Fruit fly (Drosophila melanogaster) ovary, adult (tissue): ENCODE data around the gene CG32809.

Source experiments
- CG17801 ChIP-seq: fragments of 200-800 bp; optimal IDR thresholded peaks from 2 replicates; lab custom pipeline; 2019; ENCODE audit warnings: missing biosample characterization, mild to moderate bottlenecking, missing genetic modification characterization, moderate library complexity; ENCODE audit not compliant: partially characterized antibody

The CG32809 gene

dm6 chrX:1692553-1692952 lies at the start of gene CG32809:
TSS of gene CG32809 (minus strand) at chrX:1692768.
- no peak for TF ChIP-seq CG17801

DNA sequence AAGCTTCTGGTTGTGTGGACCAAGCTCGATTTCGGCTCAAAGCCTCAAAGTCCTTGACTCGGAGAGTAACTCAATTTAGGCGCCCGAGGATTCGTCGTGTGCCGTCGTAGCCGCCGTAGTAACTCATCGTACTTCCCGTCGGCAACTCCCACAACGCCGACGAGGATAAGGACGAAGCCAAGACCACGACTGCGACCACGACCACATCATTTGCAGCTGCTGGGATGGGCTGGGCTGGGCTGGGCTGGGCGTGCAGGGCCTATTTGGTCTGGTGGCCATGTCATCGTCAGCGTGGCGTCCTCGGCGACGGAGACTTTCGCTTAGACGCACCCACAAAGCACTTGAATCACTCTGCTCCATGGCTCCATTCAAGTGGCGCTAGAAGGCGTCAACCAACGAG lies 42.5 kb upstream of the CG32809 start:
- TF ChIP-seq CG17801: no peak

DNA sequence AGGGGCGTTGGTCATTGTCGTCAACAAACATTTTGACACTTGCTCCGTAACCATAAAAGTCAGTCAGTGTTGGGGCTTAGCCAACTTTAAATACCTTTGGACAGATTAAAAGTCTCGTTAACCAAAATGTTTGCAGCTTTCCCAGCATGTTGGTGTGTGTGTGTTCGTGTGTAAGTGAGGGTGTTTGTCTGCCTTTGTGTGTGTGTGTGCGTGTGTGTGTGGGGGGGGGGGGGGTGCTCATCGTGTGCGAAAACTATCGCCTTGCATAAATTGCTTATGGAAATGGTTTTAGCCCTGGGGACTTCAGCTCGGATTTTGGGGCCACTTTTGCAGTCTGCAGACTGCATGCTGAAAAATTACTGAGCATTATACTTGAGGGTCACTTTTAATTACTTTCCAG lies 22.3 kb upstream of the CG32809 start:
- TF ChIP-seq CG17801: no peak

dm6 chrX:1710082-1710481 lies 17.5 kb upstream of the CG32809 start, which contains the start of gene CG3795:
TSS of gene CG3795 (minus strand) at chrX:1710182.
- no peak for TF ChIP-seq CG17801

dm6 chrX:1705929-1706328 lies 13.4 kb upstream of the CG32809 start:
- TF ChIP-seq CG17801: no peak

DNA sequence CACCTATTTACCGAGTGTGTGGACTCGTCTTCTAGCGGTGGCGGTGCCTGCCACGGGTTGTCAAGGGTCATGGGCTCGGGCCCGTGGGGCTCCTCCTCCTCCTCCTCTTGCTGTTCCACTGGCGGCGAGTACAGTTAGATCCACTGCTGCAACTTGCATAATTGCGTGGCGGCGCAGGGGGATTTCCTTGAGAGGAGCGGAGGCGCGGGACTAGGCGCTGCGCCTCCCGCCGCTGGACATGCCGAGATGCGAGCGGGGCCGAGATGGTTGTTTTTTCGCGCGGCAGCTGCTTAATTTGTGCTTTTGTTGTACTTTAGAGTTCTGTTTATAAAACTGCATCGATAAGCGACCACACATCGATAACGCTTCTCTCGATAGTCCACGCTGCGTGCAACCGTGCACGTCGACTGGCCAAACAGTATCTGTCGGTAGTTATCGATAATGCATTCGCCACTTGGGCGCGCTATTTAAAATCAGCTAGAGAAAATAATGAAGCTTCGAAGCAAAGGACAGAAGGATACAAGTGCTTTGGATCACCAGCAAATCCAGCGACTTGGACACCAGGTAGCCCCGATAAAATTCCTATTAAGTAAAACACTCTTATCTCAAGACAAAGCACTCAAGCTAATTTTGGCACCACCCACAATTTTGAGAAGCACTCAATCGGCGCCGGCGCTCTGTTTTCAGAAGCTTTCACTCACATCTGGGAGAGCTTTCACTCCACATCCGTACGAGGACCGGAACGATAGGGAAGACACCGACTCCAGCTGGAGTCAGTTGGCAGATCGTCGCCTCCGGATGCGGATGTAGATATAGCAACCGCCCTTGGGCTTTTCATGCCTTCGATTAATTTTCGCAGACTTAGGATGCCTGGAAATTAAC lies 3.2 kb upstream of the CG32809 start, which contains the start of gene a6:
Gene a6, minus strand, starts transcription at position 361 of the 882 bp plus-strand sequence.
- peak; percentile 60 for TF ChIP-seq CG17801

DNA sequence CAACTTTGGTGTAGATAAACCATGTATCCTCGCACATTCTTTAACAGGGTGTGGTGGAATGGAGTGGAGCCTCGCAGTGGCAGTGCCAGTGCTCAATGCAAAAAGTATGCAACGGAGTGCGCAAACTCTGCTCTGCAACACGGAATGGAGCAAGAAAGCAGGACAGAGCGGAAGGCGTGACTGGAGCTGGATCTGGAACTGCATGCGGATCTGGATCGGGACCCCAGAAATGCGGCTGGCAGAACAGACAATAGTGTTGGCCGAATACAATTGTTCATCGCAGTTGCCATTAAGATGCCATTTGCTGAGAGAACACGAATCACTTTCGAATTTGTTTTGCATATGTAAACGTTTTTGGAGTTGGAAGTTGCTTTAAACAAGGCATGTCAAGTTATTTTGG lies 1.1 kb downstream of the CG32809 start:
- TF ChIP-seq CG17801: no peak

DNA sequence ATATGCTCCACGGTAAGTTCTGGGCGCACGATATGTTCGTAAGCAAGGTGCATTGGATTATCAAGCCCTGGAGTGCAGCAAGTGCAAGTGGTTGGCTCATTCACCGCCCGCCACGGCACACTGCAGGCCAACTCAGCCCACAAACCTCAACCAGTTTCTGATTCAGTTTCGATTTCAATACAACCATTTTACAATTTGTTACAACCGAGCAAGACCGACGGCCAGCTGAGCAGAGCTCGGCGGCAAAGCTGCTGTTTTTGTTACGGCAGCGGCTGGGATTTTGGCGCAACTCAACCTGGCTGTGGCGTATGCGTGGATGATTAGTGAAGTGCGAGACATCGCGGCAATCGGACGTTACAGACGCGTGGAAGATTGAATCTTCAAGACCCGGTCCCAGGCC lies 6.3 kb downstream of the CG32809 start, which contains the start of gene b6:
Gene b6, plus strand, starts transcription at position 320 of the 400 bp plus-strand sequence.
- TF ChIP-seq CG17801: no peak

- TF ChIP-seq CG17801: no peak
Observed at dm6 chrX:1681266-1681665, 11.3 kb downstream of the CG32809 start, which contains the start of gene CG14797. TSS of gene CG14797 (plus strand) at chrX:1681566.

dm6 chrX:1669840-1670239 lies 22.7 kb downstream of the CG32809 start:
- TF ChIP-seq CG17801: no peak

DNA sequence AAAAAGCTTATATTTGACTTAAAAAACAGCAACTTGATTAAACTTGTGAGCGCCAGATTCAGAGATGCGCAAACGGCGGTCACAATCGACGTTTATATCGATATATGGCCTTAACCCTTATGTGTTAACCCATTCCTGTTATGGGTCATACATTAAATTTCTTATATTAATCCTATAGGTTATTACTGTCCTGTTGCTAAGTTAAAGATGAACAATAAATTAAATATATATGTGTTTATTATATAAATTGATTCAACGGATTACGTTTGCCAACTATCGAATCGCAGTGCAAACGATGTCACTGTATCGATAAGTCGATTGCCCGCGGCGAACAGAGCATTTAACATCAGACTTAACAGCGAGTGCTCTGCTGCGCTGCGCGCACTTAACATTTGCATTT lies 23.4 kb downstream of the CG32809 start, which contains the start of the genes CG3740 and hfw:
Gene CG3740, minus strand, starts transcription at position 84 of the 400 bp plus-strand sequence.
Gene hfw, plus strand, starts transcription at position 357 of the 400 bp plus-strand sequence.
- peak; percentile 59 for TF ChIP-seq CG17801

DNA sequence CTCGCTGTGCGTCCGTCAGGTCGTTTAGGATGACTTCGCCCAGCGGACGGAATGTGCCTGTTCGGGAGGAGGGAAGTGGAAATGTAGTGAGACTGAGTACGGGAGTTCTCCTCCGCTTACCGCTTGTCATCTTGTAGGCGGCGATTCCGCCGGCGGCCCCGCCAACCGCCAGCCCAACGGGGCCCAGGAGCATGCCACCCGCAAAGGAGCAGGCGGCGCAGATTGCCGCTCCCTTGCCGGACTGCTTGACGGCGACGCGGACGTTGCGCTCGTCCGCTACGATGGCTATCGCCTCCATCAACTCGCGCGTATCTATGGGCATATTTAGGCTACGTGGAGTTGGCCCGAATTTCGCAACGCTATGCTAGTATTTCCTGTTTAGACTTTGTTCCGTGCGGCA lies 23.9 kb downstream of the CG32809 start, which contains the start of gene Mur2B:
Gene Mur2B, minus strand, starts transcription at position 101 of the 400 bp plus-strand sequence.
- no peak for TF ChIP-seq CG17801

DNA sequence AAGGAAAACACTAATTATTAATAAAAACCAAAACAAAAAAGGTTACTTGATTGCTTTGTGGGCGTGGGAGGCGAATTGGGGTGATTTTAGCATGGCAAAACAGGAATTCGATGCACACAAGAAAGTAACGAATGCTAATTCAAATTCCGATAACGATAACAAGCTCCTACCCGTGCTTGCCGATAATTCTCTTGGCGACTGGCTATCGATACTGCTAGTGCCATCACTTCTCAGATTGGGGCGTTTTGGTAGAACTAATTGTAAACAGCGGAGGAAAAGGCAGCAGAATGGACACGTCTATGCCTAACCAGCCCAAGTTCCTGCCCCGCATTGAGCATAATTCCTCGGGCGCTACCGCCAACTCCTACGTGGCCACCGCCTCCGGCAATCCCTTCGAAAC lies 27.7 kb downstream of the CG32809 start, which contains the start of gene dor:
Gene dor, plus strand, starts transcription at position 217 of the 400 bp plus-strand sequence.
- peak; percentile 23 for TF ChIP-seq CG17801

- TF ChIP-seq CG17801: no peak
Observed at dm6 chrX:1660269-1660668, 32.3 kb downstream of the CG32809 start.

- TF ChIP-seq CG17801: no peak
Observed at dm6 chrX:1647876-1648275, 44.7 kb downstream of the CG32809 start.

DNA sequence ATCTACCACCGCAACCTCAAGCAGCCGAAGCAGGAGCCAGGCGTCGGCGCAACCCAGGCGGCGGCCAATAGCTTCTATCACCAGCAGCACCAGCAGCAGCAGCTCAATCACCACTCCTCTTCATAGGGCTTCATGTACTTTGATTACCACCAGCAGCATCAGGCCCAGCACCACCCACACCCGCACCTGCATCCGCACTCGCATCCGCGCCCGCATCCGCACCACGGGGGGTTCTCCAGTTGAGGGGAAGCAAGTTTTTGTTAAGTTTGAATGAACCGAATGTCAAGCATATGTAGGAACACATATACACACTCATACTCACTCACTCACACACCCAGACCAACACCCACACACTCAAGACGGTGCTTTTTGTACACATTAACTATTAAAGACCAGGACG lies 48.9 kb downstream of the CG32809 start:
- no peak for TF ChIP-seq CG17801

DNA sequence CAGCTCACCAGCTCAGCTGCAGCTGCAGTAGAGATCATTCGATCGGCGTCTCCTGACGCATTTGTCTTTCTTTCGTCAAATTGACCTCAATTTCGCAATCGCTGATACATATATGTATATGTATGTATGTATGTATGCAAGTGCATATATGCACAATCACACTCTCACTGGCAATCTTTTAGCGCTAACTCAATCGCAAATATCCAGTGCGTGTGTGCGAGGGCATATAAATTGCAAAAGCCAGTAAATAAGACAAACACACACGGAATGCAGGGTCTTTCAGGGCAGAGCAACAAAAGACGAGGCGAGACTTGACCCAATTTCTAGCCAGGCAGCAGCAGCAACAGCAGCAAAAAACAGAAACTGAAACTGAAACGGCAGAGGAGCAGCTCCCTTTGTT lies 65.0 kb downstream of the CG32809 start:
- TF ChIP-seq CG17801: no peak

DNA sequence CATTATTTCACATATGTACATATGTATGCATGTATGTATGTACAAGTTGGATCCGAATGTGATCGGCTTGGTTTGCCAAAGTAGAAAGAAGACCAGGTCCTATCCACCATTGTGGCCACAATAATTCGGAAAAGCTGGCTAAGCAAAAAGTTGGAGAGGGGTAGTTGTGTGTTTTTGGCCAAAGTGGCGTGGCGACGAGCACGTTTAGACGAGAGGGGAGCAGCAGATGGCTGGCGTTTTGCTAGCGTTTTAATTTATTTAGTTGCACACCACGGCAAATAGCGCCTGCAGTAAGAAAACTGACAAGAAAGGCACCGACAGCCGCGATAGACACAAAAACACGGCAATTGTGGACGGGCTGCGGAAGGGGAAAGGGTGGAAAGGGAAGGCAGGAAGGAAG lies 67.4 kb downstream of the CG32809 start:
- no peak for TF ChIP-seq CG17801
